Fruit fly (Drosophila melanogaster) whole organism, adult: ENCODE results near the gene Mhc.

Experiments
- CG11617 ChIP-seq: fragments of 200-800 bp; sonication (Bioruptor generic); optimal IDR thresholded peaks from 2 replicates; lab custom pipeline; 2017; ENCODE audit warnings: mild to moderate bottlenecking, missing biosample characterization, missing genetic modification reagents, missing genetic modification characterization
- CG14711 ChIP-seq: fragments of 200-800 bp; sonication (Bioruptor generic); optimal IDR thresholded peaks from 2 replicates; lab custom pipeline; 2018; ENCODE audit warnings: missing biosample characterization, mild to moderate bottlenecking, missing genetic modification characterization, moderate library complexity
- CG1620 ChIP-seq: fragments of 200-800 bp; sonication (Bioruptor generic); optimal IDR thresholded peaks from 2 replicates; lab custom pipeline; 2016; ENCODE audit warnings: missing biosample characterization, missing genetic modification characterization
- CG5204 ChIP-seq: fragments of 200-800 bp; sonication (Bioruptor generic); optimal IDR thresholded peaks from 2 replicates; lab custom pipeline; 2016; ENCODE audit warnings: missing biosample characterization, missing genetic modification characterization
- CG7101 ChIP-seq: fragments of 200-800 bp; sonication (Bioruptor generic); optimal IDR thresholded peaks from 2 replicates; lab custom pipeline; 2018; ENCODE audit warnings: missing biosample characterization, mild to moderate bottlenecking, missing genetic modification characterization, moderate library complexity
- Crg-1 ChIP-seq: fragments of 200-800 bp; sonication (Bioruptor generic); optimal IDR thresholded peaks from 2 replicates; lab custom pipeline; 2016; ENCODE audit warnings: missing biosample characterization, missing genetic modification characterization
- Hr96 ChIP-seq: fragments of 200-800 bp; sonication (Bioruptor generic); optimal IDR thresholded peaks from 2 replicates; lab custom pipeline; 2016; ENCODE audit warnings: missing biosample characterization, missing genetic modification characterization
- cic ChIP-seq: fragments of 200-800 bp; sonication (Bioruptor generic); optimal IDR thresholded peaks from 2 replicates; lab custom pipeline; 2017; ENCODE audit warnings: missing biosample characterization, mild to moderate bottlenecking, missing genetic modification characterization, moderate library complexity
- cnc ChIP-seq, 2 experiments: fragments of >200 bp; optimal IDR thresholded peaks; 2 replicates each; lab custom pipeline; 2017
- kay ChIP-seq: fragments of 200-800 bp; sonication (Bioruptor generic); peaks from one replicate; lab custom pipeline; 2016; ENCODE audit warnings: missing biosample characterization, missing genetic modification characterization, borderline replicate concordance
- ovo ChIP-seq: fragments of 200-800 bp; sonication (Bioruptor generic); optimal IDR thresholded peaks from 2 replicates; lab custom pipeline; 2016; ENCODE audit warnings: missing biosample characterization, missing genetic modification characterization
- tj ChIP-seq: fragments of 200-800 bp; sonication (Bioruptor generic); optimal IDR thresholded peaks from 3 replicates; lab custom pipeline; 2017; ENCODE audit warnings: missing biosample characterization, mild to moderate bottlenecking, missing genetic modification characterization, moderate library complexity
- toe ChIP-seq: fragments of 200-800 bp; sonication (Bioruptor generic); optimal IDR thresholded peaks from 2 replicates; lab custom pipeline; 2016; ENCODE audit warnings: missing biosample characterization, missing genetic modification characterization

dm6 chr2L:16801578-16802152 lies 35.3 kb downstream of the Mhc start:
- TF ChIP-seq Crg-1 (GFP tag; lab: Kevin White, UChicago) (no peak), CG11617 (GFP tag; lab: Kevin White, UChicago) (no peak), CG14711 (tag; lab: Kevin White, UChicago) (no peak), CG5204 (GFP tag; lab: Kevin White, UChicago) (no peak), ovo (GFP tag; lab: Kevin White, UChicago) (no peak), Hr96 (no peak), kay (GFP tag; lab: Kevin White, UChicago) (peak; percentile 42), toe (no peak), tj (GFP tag; lab: Kevin White, UChicago) (no peak), CG7101 (no peak), cnc (optimal IDR thresholded peaks at IDR 0.05; lab: Kevin White, UChicago) (no peak), cic (GFP tag; lab: Kevin White, UChicago) (no peak), CG1620 (GFP tag; lab: Kevin White, UChicago) (no peak)
